Fruit fly (Drosophila melanogaster) whole organism, adult: ENCODE data around the gene CG14043.

Experiments
- CG11617 ChIP-seq: fragments of 200-800 bp; sonication (Bioruptor generic); optimal IDR thresholded peaks from 2 replicates; lab custom pipeline; 2017; ENCODE audit warnings: mild to moderate bottlenecking, missing biosample characterization, missing genetic modification reagents, missing genetic modification characterization
- CG12768 ChIP-seq: fragments of 200-800 bp; sonication (Bioruptor generic); optimal IDR thresholded peaks from 2 replicates; lab custom pipeline; 2017; ENCODE audit warnings: missing biosample characterization, missing genetic modification characterization, mild to moderate bottlenecking, moderate library complexity, missing genetic modification reagents
- CG14711 ChIP-seq: fragments of 200-800 bp; sonication (Bioruptor generic); optimal IDR thresholded peaks from 2 replicates; lab custom pipeline; 2018; ENCODE audit warnings: missing biosample characterization, mild to moderate bottlenecking, missing genetic modification characterization, moderate library complexity
- CG1620 ChIP-seq: fragments of 200-800 bp; sonication (Bioruptor generic); optimal IDR thresholded peaks from 2 replicates; lab custom pipeline; 2016; ENCODE audit warnings: missing biosample characterization, missing genetic modification characterization
- CG33017 ChIP-seq: fragments of 200-800 bp; sonication (Bioruptor generic); optimal IDR thresholded peaks from 2 replicates; lab custom pipeline; 2018; ENCODE audit warnings: missing biosample characterization, mild to moderate bottlenecking, missing genetic modification characterization, moderate library complexity
- CG5204 ChIP-seq: fragments of 200-800 bp; sonication (Bioruptor generic); optimal IDR thresholded peaks from 2 replicates; lab custom pipeline; 2016; ENCODE audit warnings: missing biosample characterization, missing genetic modification characterization
- CG7045 ChIP-seq: fragments of 200-800 bp; sonication (Bioruptor generic); optimal IDR thresholded peaks from 2 replicates; lab custom pipeline; 2017; ENCODE audit warnings: missing biosample characterization, mild to moderate bottlenecking, missing genetic modification characterization
- CG7101 ChIP-seq: fragments of 200-800 bp; sonication (Bioruptor generic); optimal IDR thresholded peaks from 2 replicates; lab custom pipeline; 2018; ENCODE audit warnings: missing biosample characterization, mild to moderate bottlenecking, missing genetic modification characterization, moderate library complexity
- Clk ChIP-seq: fragments of 200-800 bp; sonication (Bioruptor generic); optimal IDR thresholded peaks from 2 replicates; lab custom pipeline; 2017; ENCODE audit warnings: missing biosample characterization, missing genetic modification characterization
- Crg-1 ChIP-seq: fragments of 200-800 bp; sonication (Bioruptor generic); optimal IDR thresholded peaks from 2 replicates; lab custom pipeline; 2016; ENCODE audit warnings: missing biosample characterization, missing genetic modification characterization
- Hr96 ChIP-seq: fragments of 200-800 bp; sonication (Bioruptor generic); optimal IDR thresholded peaks from 2 replicates; lab custom pipeline; 2016; ENCODE audit warnings: missing biosample characterization, missing genetic modification characterization
- Mnt ChIP-seq: fragments of 200-800 bp; sonication (Bioruptor generic); optimal IDR thresholded peaks from 2 replicates; lab custom pipeline; 2016; ENCODE audit warnings: missing biosample characterization, mild to moderate bottlenecking, missing genetic modification characterization
- bab1 ChIP-seq: fragments of 200-800 bp; sonication (Bioruptor generic); optimal IDR thresholded peaks from 3 replicates; lab custom pipeline; 2019; ENCODE audit warnings: missing biosample characterization, mild to moderate bottlenecking, missing genetic modification characterization, moderate library complexity
- cic ChIP-seq: fragments of 200-800 bp; sonication (Bioruptor generic); optimal IDR thresholded peaks from 2 replicates; lab custom pipeline; 2017; ENCODE audit warnings: missing biosample characterization, mild to moderate bottlenecking, missing genetic modification characterization, moderate library complexity
- cnc ChIP-seq, 2 experiments: fragments of >200 bp; optimal IDR thresholded peaks; 2 replicates each; lab custom pipeline; 2017
- kay ChIP-seq: fragments of 200-800 bp; sonication (Bioruptor generic); peaks from one replicate; lab custom pipeline; 2016; ENCODE audit warnings: missing biosample characterization, missing genetic modification characterization, borderline replicate concordance
- ovo ChIP-seq: fragments of 200-800 bp; sonication (Bioruptor generic); optimal IDR thresholded peaks from 2 replicates; lab custom pipeline; 2016; ENCODE audit warnings: missing biosample characterization, missing genetic modification characterization
- pad ChIP-seq: fragments of 200-800 bp; sonication (Bioruptor generic); optimal IDR thresholded peaks from 3 replicates; lab custom pipeline; 2017; ENCODE audit warnings: missing biosample characterization, missing genetic modification characterization, mild to moderate bottlenecking, moderate library complexity, missing genetic modification reagents
- tj ChIP-seq: fragments of 200-800 bp; sonication (Bioruptor generic); optimal IDR thresholded peaks from 3 replicates; lab custom pipeline; 2017; ENCODE audit warnings: missing biosample characterization, mild to moderate bottlenecking, missing genetic modification characterization, moderate library complexity
- toe ChIP-seq: fragments of 200-800 bp; sonication (Bioruptor generic); optimal IDR thresholded peaks from 2 replicates; lab custom pipeline; 2016; ENCODE audit warnings: missing biosample characterization, missing genetic modification characterization

Gene CG14043

dm6 chr2L:4996283-4996922, 24.9 kb downstream of the CG14043 start:
- no peak for TF ChIP-seq Mnt
- peak; percentile 82 for TF ChIP-seq tj
- TF ChIP-seq ovo, result no peak
- TF ChIP-seq cic (GFP tag; lab: Kevin White, UChicago), result no peak

- TF ChIP-seq CG33017 (tag; lab: Kevin White, UChicago), result peak; percentile 93
- TF ChIP-seq tj, result peak; percentile 81
- peak; percentile 84 for TF ChIP-seq ovo
- TF ChIP-seq bab1 (GFP tag; lab: Kevin White, UChicago), result peak; percentile 92
- TF ChIP-seq CG7045, result peak; percentile 94
- TF ChIP-seq CG14711 (tag; lab: Kevin White, UChicago), result peak; percentile 91
- no peak for TF ChIP-seq cnc (optimal IDR thresholded peaks at IDR 0.05; lab: Kevin White, UChicago)
- peak; percentile 96 for TF ChIP-seq Hr96 (GFP tag; lab: Kevin White, UChicago)
- peak; percentile 95 for TF ChIP-seq cic (GFP tag; lab: Kevin White, UChicago)
- TF ChIP-seq toe, result peak; percentile 51
- TF ChIP-seq CG12768 (GFP tag; lab: Kevin White, UChicago), result peak; percentile 93
- TF ChIP-seq pad (GFP tag; lab: Kevin White, UChicago), result peak; percentile 95
- TF ChIP-seq Crg-1 (GFP tag; lab: Kevin White, UChicago), result peak; percentile 79
- peak; percentile 94 for TF ChIP-seq CG11617
- peak; percentile 95 for TF ChIP-seq CG7101 (tag; lab: Kevin White, UChicago)
- peak; percentile 47 for TF ChIP-seq kay (GFP tag; lab: Kevin White, UChicago)
- TF ChIP-seq CG1620 (GFP tag; lab: Kevin White, UChicago), result peak; percentile 92
- TF ChIP-seq CG5204 (GFP tag; lab: Kevin White, UChicago), result no peak
- TF ChIP-seq Mnt, result peak; percentile 79
- peak; percentile 90 for TF ChIP-seq Clk (GFP tag; lab: Kevin White, UChicago)
Observed at dm6 chr2L:4997401-4998259, 26.1 kb downstream of the CG14043 start.

dm6 chr2L:4998260-4998560, 26.7 kb downstream of the CG14043 start:
- TF ChIP-seq ovo, result no peak
- no peak for TF ChIP-seq toe
- TF ChIP-seq CG33017 (tag; lab: Kevin White, UChicago), result no peak
- TF ChIP-seq bab1 (GFP tag; lab: Kevin White, UChicago), result no peak
- no peak for TF ChIP-seq CG12768 (GFP tag; lab: Kevin White, UChicago)
- no peak for TF ChIP-seq Mnt

dm6 chr2L:4998571-4999191, 27.2 kb downstream of the CG14043 start:
- TF ChIP-seq cic (GFP tag; lab: Kevin White, UChicago) (peak; percentile 8), kay (GFP tag; lab: Kevin White, UChicago) (peak; percentile 79), toe (no peak), CG7101 (tag; lab: Kevin White, UChicago) (no peak)

dm6 chr2L:4999389-5000032, 28.0 kb downstream of the CG14043 start:
- TF ChIP-seq cic (GFP tag; lab: Kevin White, UChicago), result peak; percentile 73
- TF ChIP-seq Crg-1 (GFP tag; lab: Kevin White, UChicago), result peak; percentile 42
- peak; percentile 82 for TF ChIP-seq CG11617
- TF ChIP-seq pad (GFP tag; lab: Kevin White, UChicago), result peak; percentile 66
- peak; percentile 78 for TF ChIP-seq CG5204 (GFP tag; lab: Kevin White, UChicago)
- peak; percentile 86 for TF ChIP-seq Hr96 (GFP tag; lab: Kevin White, UChicago)
- TF ChIP-seq cnc (optimal IDR thresholded peaks at IDR 0.05; lab: Kevin White, UChicago), result no peak
- TF ChIP-seq Clk (GFP tag; lab: Kevin White, UChicago), result peak; percentile 90
- peak; percentile 85 for TF ChIP-seq bab1 (GFP tag; lab: Kevin White, UChicago)
- peak; percentile 74 for TF ChIP-seq CG1620 (GFP tag; lab: Kevin White, UChicago)
- TF ChIP-seq tj, result no peak
- TF ChIP-seq ovo, result no peak
- peak; percentile 84 for TF ChIP-seq CG14711 (tag; lab: Kevin White, UChicago)
- peak; percentile 84 for TF ChIP-seq CG7045
- peak; percentile 93 for TF ChIP-seq CG12768 (GFP tag; lab: Kevin White, UChicago)
- peak; percentile 90 for TF ChIP-seq toe
- no peak for TF ChIP-seq kay (GFP tag; lab: Kevin White, UChicago)
- TF ChIP-seq CG33017 (tag; lab: Kevin White, UChicago), result peak; percentile 92
- peak; percentile 11 for TF ChIP-seq Mnt
- TF ChIP-seq CG7101 (tag; lab: Kevin White, UChicago), result peak; percentile 93
